Fruit fly (Drosophila melanogaster): ENCODE measurements around the gene Tmf.

The Tmf gene

DNA sequence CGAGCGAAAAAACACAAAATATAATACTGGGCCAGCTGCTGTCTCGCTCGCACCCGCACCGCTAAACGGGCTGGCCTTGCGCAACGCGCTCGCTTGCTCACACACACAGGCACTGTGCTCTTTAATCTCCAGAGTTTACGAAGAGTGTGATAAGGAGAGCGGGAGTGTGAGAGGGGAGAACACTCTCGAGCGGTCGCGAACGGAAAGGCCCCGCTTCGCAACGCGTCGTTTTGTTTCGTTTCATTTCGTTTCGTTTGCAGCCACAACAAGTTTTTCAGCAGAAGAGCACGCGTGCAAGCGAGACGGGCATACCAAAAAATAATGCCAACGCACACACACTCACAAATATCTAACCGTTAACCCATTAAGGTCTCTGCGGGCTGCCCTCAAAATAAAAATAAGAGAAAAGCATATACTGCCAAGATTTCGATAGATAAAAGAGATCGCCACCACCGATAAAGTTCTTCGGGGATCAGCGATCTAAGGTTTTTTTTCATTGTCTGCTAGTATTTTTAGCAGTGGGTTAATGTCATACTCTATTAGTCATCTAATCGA is 17.5 kb downstream of the Tmf start:
- TF ChIP-seq CG17801 (GFP tag; optimal IDR thresholded peaks at IDR 0.05; ENCODE audit: partially characterized antibody): peak; percentile 89

DNA sequence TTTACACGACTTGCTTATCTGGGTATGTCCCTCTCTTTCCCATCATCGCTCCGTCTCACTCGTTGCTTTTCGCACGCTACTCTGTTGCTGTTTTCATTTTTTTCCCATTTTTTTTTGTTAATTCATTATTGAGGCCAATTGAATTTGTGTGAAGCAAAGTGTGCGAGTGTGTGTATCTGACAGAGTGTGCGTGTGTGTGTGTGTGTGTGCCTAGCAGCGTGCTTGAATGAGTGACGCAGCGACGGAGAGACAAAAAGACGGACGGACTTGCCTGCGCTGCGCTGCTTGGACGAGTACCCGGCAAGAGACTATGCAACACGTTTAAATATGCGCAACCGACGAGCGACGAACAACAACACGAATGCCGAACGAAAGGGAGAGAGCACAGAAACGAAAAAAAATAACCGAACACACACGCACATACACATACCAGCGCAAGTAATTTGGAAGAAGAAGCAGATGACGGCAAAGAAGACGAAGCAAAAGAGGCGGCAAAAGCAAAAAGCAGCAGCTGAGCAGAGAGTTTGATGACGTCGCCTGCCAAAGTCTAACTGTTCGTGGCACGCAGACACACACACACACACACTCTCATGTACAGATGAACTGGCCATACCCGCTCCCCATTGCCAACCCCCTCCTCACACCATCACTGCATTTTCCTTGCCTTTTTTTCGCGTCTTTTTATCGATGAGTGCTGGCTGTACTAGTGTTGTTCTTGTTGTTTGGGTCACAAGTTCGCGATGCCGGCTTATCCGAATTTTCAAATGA is 18.6 kb downstream of the Tmf start:
- TF ChIP-seq CG17801 (GFP tag; optimal IDR thresholded peaks at IDR 0.05; ENCODE audit: partially characterized antibody): no peak

DNA sequence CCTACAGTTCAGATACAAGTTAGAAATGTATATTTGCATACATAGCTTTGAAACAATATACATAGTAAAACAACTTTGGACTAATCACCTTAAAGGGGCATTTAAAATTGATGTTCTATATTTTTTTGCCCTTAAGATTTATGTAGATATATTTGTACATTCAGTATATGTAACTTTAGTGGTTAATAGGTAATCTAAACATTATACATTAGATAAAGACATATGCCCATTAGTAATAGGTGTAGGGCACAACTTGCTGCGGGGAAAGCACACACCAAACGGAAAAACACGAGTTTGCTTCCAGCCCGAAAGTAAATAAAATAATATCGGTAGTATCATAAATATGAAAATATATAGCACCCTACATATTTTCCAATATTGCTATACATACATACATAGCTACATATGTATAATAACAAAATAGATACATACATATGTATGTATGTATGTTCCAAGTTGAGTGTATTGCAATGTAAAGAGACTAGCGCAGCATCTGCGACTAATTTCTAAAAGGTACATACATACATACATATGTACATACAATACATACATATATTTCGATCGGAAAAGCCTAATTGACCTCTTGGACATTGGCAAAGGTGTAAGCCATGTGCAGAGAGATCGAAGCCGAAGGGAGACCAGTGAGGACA is 19.3 kb downstream of the Tmf start, which contains the start of gene CG43736:
TSS of gene CG43736 (plus strand) at position 600 of the 650 bp plus-strand sequence.
- peak; percentile 99 for TF ChIP-seq CG17801 (GFP tag; optimal IDR thresholded peaks at IDR 0.05; ENCODE audit: partially characterized antibody)

DNA sequence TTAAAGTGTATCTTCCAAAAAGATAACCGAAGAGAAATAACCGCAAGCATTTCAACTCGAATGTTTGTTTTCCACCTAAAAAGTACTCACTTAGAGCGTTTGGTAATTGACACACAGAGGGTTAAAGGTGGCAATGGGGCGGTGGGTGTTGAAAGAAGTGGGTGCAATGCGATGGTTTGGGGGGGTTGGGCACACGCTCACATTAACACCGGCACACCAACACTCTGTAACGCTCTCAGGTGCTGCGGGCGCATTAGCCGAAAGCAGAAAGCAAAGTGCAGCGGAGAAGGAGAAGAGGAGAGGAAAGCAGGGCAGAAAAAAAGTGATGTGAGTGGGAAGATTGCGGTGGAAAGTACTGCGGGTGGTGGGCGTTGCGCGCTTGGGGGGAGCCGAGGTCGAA is 20.9 kb downstream of the Tmf start:
- no peak for TF ChIP-seq CG17801 (GFP tag; optimal IDR thresholded peaks at IDR 0.05; ENCODE audit: partially characterized antibody)

DNA sequence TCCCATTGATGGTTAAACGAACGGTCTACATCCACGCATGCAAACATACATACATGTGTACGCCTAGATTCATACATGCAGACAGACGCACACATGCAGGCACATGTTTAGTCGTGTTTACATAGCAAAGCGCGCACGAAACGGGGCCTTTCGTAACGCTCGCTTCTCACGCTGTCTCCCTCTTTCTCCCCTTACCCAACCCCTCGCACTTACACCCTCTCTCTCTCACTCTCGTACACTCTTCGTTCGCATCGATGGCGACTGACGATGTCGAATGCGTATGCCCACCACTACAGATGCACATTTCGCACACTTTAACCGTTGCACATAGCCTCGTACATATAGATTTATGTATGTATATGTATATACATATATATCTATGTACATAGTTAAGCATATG is 21.9 kb downstream of the Tmf start:
- TF ChIP-seq CG17801 (GFP tag; optimal IDR thresholded peaks at IDR 0.05; ENCODE audit: partially characterized antibody): peak; percentile 30

DNA sequence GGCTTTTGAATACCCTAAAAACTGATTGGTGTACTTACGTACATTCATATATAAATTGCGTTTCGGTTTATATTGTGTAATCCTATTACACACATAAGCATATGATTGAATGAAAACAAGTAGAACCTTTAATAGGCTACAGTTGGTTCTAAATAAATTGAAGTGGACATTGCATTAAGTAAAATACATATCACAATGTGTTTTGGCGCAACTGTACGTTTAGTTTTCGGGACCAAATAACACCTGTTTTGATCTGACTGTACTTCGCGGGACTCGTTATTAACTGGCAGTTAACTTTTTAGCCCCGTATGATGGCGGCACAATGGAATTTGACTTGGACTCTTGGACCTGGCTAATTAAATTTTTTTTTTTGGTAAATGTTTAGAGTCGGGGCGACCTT is 22.6 kb downstream of the Tmf start:
- TF ChIP-seq CG17801 (GFP tag; optimal IDR thresholded peaks at IDR 0.05; ENCODE audit: partially characterized antibody): no peak

DNA sequence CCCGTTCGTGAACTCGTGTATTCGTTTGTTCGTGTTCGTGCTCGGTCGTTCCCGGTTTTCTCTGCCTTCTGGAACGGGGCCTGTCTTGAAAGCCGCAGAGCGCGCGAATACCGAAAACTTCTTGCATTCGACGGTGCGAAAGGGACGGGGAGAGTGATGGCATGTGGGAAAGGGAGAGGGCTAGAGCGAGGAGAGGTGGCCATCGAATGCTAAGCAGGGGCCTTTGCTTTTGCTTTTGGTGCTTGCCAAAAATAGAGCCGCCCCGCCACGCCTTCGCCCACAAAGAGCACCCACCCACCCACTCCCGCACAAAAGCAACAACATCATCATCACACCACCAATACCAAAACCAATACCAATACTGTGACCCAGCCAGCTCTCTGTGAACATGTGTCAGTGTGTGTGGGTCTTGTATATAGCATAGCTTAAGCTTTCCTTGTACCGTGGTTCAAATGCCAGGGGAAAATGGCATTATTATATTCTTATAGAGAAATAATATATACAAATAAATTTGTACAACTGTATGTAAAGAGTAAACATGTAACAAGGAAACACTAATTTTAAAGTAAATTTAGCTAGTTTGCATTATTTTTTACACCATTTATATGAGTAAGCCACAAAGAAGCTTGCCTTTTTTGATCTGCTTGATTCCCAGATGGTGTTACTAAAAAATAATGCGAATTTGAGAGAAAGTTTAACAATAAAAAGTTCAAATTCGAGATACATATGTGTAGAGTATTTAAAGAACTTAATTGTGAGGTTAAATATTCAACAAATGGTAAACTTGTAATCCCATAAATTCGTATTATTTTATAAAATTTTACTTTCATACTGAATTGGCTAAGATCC is 23.3 kb downstream of the Tmf start, which contains the start of gene CG14434:
TSS of gene CG14434 (minus strand) at position 20 of the 849 bp plus-strand sequence.
- TF ChIP-seq CG17801 (GFP tag; optimal IDR thresholded peaks at IDR 0.05; ENCODE audit: partially characterized antibody): no peak

DNA sequence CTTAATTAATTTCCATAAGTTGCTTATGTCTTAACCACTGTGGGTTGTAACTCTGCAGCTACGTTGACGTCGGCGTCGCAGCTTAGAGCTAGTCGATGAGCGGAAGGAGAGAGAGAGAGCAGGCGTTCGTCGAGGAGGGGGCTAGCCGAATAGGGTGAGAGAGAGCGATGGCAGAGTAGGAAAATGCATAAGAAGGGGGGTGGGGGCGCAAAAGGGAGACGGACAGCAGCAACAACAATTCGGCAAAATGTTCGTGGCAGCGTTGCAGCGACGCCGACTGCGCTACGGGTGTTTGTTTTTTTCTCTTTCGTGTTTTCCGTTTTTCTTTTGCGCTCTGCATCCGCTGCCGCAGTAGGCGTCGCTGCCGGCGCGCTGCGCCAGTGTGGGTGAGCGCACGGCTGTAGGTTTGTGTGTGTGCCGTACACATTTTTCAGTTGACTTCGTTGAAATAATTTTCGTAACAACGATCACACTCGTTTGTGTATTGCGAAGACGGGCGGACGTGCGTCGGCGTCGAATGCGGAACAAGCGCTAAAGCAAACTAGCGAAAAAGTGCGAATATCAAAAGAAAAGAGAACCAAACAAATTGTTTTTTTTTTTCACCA is 24.0 kb downstream of the Tmf start:
- TF ChIP-seq CG17801 (GFP tag; optimal IDR thresholded peaks at IDR 0.05; ENCODE audit: partially characterized antibody): no peak

DNA sequence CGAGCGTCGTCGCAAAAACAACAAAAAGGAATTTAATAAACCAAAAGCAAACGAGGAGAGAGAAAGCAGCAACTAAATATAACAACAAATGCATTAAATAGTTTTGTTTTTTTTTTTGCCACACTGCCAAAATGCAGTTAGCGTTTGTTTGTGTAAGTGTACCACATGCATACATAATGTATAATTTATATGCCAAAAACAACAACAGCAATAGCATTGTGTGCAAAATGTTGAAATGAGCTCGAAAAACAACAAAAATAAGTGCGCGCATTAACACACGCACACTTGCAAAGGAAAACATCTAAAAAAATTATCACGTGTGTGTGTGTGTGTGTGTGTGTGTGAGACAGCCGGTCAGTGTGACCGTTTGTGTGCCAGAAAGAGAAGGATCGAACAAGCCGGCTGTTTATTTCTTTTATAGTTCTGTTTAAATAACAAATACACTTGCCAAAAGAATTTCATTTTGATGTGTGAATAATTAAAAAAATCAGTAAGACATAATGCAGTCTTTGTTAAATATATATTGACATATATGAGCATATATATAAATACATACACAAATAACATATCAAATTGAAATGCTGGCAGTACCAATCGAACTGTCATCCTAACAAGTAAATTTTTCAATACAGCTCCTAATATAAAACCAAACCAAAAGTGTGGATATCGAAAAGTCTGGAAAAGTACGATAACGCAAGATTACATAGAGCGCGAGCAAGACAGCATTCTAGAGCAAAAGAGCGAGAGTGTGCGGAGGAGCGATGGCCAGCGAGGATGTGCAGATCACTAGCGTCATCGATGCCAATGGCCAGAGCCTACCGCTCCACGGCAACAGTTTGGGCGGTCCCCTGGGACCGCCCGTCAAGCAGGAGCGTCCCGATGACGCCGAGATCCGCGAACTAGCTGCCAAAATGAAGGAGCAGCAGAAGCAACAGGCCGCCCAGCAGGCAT is 24.8 kb downstream of the Tmf start:
- TF ChIP-seq CG17801 (GFP tag; optimal IDR thresholded peaks at IDR 0.05; ENCODE audit: partially characterized antibody): no peak

DNA sequence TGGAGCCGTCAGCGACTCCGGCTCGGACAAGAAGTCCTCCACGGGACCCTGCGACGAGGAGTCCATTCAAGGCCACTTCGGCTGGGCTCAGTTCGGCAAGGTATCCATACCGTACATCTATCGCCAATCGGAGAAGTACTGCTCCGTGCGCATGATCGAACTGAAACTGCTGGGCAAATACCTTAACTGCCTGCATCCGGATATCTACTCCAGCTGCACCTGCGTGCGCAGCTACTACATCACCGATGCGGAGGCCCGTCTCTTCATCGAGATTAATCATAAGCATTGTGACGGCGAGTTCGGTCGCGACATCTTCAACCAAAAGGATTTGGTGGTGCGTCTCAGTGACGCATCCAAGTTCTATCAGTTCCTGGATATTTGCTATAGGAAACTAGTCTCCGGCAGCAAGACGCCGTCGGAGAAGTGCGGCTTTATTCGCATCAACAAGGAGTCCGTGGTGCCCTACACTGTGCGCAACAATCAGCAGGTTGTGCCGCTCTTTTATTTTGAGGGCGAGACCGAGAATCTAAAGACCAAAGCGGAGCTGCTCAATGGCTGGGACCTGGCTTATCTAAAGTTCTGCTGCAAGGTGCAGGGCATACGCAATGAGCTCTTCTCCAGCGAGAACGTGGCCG is 25.7 kb downstream of the Tmf start:
- no peak for TF ChIP-seq CG17801 (GFP tag; optimal IDR thresholded peaks at IDR 0.05; ENCODE audit: partially characterized antibody)

DNA sequence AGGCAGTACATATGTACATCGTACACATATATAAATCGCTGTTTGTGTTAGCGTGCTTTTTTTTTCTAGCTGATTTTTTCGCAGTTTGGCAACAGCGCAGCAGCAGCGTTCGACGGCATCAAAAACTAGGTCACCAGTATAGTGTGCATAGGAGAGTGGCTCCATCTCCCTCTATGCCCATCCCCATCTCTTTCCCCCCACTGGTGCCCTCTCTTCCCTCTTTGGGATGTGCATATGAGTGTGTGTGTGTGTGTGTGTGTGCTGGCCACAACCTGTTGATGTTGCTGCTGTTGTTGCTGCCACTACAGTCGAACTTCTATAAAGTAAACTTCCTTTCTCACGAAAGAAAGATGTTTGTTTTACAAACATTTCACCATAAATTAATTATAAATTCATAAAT is 27.6 kb downstream of the Tmf start:
- no peak for TF ChIP-seq CG17801 (GFP tag; optimal IDR thresholded peaks at IDR 0.05; ENCODE audit: partially characterized antibody)

DNA sequence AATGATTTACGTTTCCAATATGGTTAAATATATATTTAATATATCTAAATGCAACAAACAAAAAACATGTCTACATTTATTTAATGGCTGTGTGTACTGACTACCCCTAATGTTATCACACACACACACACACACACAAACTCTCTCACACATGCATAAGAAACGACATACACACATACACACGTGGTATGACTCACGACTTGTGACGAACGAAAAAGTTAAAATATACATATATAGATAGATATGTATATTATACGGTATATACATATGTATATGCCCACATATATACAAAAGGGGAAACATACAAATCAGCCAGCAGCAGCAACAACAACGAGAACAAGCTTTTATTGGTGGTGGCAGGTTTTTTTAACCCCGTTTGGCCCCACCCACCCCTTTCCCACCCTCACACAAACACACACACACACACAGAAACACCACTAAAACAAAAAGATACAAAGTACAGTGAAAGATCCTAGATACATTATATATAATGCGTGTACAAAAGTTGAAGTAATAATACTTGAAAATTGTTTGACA is 30.8 kb downstream of the Tmf start:
- TF ChIP-seq CG17801 (GFP tag; optimal IDR thresholded peaks at IDR 0.05; ENCODE audit: partially characterized antibody): peak; percentile 10

DNA sequence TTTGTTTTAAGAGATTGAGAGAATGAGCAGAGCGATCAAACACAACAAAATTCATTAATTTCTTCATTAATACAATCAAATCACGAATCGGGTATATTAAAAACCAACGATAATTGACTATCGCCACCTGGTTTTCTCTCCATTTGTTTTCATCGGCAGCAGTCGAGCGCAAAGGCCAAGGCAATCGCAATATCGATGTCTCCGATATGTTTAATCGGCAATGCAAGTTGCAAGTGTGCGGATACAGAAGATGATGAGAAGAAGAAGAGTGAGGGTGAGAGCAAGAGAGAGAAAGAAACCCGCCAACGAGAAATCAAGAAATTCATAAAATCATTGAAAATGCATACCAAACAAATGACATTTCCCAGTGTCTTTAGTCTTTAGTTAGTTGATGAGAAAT is 31.6 kb downstream of the Tmf start:
- TF ChIP-seq CG17801 (GFP tag; optimal IDR thresholded peaks at IDR 0.05; ENCODE audit: partially characterized antibody): no peak

All from ovary, adult (tissue).